Fruit fly (Drosophila melanogaster) whole organism: Measurements from ENCODE around the gene CG45089.

Experiments
- CG8478 ChIP-seq: fragments of >200 bp; optimal IDR thresholded peaks from 2 replicates; lab custom pipeline; 2018; ENCODE audit warnings: inconsistent platforms
- Dll ChIP-seq: fragments of >200 bp; optimal IDR thresholded peaks from 2 replicates; lab custom pipeline; 2017
- EcR ChIP-seq, 2 experiments: fragments of >200 bp; optimal IDR thresholded peaks; 2 replicates each; lab custom pipeline; 2017; ENCODE audit warnings: missing biosample characterization in 2 of 2, missing genetic modification characterization in 2 of 2, missing genetic modification reagents in 2 of 2
- pan ChIP-seq: fragments of >200 bp; optimal IDR thresholded peaks from 2 replicates; lab custom pipeline; 2017
- psq ChIP-seq: fragments of >200 bp; optimal IDR thresholded peaks from 2 replicates; lab custom pipeline; 2017
- usp ChIP-seq: fragments of >200 bp; optimal IDR thresholded peaks from 2 replicates; lab custom pipeline; 2017; ENCODE audit warnings: missing biosample characterization, missing genetic modification characterization, mixed read lengths

The CG45089 gene

DNA sequence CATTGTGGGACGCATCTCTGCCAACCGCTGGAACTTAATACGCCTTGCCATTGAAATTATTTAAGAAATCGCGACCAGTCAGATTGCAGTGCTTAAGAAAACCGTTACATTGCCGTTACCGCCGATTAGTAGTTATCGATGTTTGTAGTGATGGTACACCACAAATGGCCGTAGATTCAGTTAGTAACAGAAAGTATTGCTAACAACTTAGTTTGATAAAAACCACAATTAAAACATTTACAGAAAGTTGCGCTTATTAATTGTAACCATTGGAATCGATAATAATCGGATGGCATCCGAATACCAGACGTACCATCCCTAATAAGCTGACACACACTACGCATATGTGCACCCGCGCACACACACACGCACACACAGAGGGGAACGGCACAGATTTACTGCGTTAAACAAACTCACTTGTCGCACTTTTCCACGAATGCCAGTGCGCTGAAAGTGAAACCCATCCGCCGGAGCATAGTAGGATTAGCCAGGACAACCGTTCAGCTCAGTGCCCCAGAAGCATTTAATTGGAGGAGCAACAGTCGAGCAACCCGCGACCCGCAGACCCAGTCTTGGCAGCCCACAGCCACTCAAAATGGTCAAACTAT, 26.6 kb upstream of the CG45089 start, which contains the start of the genes hdm and Ykt6:
hdm (minus strand) TSS at position 51 of the 608 bp plus-strand sequence.
Ykt6 (plus strand) TSS at position 329 of the 608 bp plus-strand sequence.
- no peak for TF ChIP-seq usp
- TF ChIP-seq CG8478 (lab: Kevin White, UChicago), result no peak
- no peak for TF ChIP-seq EcR (GFP tag; optimal IDR thresholded peaks at IDR 0.05; lab: Kevin White, UChicago)
- TF ChIP-seq pan, result no peak
- TF ChIP-seq psq (lab: Kevin White, UChicago), result no peak
- TF ChIP-seq Dll (lab: Kevin White, UChicago), result no peak

dm6 chrX:7911983-7912630, 18.5 kb upstream of the CG45089 start, which contains the start of gene snz:
snz (plus strand) TSS chrX:7912089.
- TF ChIP-seq Dll (lab: Kevin White, UChicago) (no peak), CG8478 (lab: Kevin White, UChicago) (no peak), usp (no peak), EcR (GFP tag; optimal IDR thresholded peaks at IDR 0.05; lab: Kevin White, UChicago) (no peak), psq (lab: Kevin White, UChicago) (no peak), pan (no peak)

DNA sequence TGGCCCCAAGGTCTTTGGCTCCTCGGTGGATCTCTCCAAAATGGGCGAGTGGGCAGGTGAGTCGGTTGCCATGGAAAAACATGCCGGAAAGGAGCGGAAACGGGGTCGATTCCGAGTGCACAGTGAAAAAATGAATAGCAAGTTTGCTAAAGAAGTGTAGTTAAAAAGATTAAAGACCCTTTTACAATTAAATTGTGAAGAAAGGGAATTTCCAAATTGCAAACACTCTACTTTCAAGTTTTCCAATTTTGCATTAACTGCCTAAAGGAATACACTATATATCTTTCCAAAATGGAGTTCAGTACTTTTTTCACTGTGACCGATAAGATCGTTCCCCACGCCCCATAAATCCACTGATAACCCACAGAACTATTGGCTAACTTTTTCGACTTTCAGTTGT, 15.9 kb upstream of the CG45089 start:
- TF ChIP-seq usp (no peak), pan (no peak), psq (lab: Kevin White, UChicago) (no peak), Dll (lab: Kevin White, UChicago) (no peak), EcR (GFP tag; optimal IDR thresholded peaks at IDR 0.05; lab: Kevin White, UChicago) (no peak)

dm6 chrX:7909069-7909389, 15.4 kb upstream of the CG45089 start:
- TF ChIP-seq CG8478 (lab: Kevin White, UChicago), result no peak
- no peak for TF ChIP-seq pan
- TF ChIP-seq psq (lab: Kevin White, UChicago), result no peak
- no peak for TF ChIP-seq EcR (GFP tag; optimal IDR thresholded peaks at IDR 0.05; lab: Kevin White, UChicago)
- no peak for TF ChIP-seq Dll (lab: Kevin White, UChicago)
- TF ChIP-seq usp, result no peak

dm6 chrX:7908239-7909068, 14.9 kb upstream of the CG45089 start, which contains the start of the genes dpr14 and spidey:
dpr14 (minus strand) TSS chrX:7908286.
spidey (plus strand) TSS chrX:7908931.
- TF ChIP-seq CG8478 (lab: Kevin White, UChicago), result no peak
- no peak for TF ChIP-seq pan
- no peak for TF ChIP-seq psq (lab: Kevin White, UChicago)
- TF ChIP-seq usp, result no peak
- no peak for TF ChIP-seq Dll (lab: Kevin White, UChicago)
- TF ChIP-seq EcR (GFP tag; optimal IDR thresholded peaks at IDR 0.05; lab: Kevin White, UChicago), result no peak

DNA sequence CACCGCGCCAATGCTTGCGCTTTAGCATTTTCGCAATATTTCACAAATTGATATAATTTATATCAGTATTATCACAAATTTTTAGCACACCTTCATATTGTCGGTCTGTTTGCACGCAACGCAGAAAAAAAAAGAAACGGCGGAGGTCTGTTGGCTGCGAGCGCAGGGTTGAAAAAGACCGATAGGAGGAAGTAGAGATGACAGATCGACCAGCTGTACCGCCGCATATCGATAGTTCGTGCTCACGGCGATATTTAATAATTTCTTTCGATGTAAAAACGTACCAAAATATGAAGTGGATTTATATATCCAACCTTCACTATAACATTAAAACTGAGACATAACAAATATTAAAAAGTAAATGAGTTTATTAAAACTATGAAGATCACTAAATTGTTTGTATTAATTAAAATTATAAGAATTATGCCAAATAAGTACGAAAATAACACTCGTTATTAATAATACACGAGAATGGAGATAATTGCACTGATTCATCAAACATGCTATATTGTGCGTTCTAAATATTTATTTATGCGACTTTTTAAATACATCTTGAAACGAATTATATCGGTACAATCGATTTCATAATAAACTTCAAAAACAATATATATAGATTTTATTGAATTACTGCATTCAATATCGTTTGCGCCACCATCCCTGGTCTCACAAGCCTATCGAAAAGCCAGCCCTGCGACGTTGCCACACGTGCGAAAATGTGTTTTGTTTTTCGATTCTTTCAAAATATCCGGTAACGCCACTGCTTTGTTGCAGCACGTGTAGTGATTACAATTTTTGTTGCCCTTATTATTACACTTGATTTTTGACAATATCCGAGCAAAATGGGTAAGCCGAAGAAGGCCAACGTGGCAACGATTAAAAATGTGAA, 7.8 kb upstream of the CG45089 start, which contains the start of the genes RpS6 and bys:
RpS6 (minus strand) TSS at position 179 of the 886 bp plus-strand sequence.
bys (plus strand) TSS at position 728 of the 886 bp plus-strand sequence.
- TF ChIP-seq CG8478 (lab: Kevin White, UChicago) (no peak), psq (lab: Kevin White, UChicago) (no peak), Dll (lab: Kevin White, UChicago) (no peak), EcR (GFP tag; optimal IDR thresholded peaks at IDR 0.05; lab: Kevin White, UChicago) (no peak), pan (no peak), usp (no peak)

dm6 chrX:7900659-7901058, 7.1 kb upstream of the CG45089 start:
- TF ChIP-seq pan, result no peak
- no peak for TF ChIP-seq EcR (GFP tag; optimal IDR thresholded peaks at IDR 0.05; lab: Kevin White, UChicago)
- TF ChIP-seq psq (lab: Kevin White, UChicago), result no peak
- no peak for TF ChIP-seq CG8478 (lab: Kevin White, UChicago)
- no peak for TF ChIP-seq Dll (lab: Kevin White, UChicago)
- no peak for TF ChIP-seq usp

- TF ChIP-seq CG8478 (lab: Kevin White, UChicago), result no peak
- TF ChIP-seq EcR (GFP tag; optimal IDR thresholded peaks at IDR 0.05; lab: Kevin White, UChicago), result no peak
- TF ChIP-seq pan, result no peak
- TF ChIP-seq psq (lab: Kevin White, UChicago), result no peak
- TF ChIP-seq usp, result no peak
- TF ChIP-seq Dll (lab: Kevin White, UChicago), result no peak
Observed at dm6 chrX:7892539-7892899, 1.1 kb downstream of the CG45089 start.

dm6 chrX:7891596-7892538, 1.7 kb downstream of the CG45089 start, which contains the start of gene Nek2:
Nek2 (minus strand) TSS chrX:7891646.
- TF ChIP-seq pan (no peak), usp (no peak), psq (lab: Kevin White, UChicago) (no peak), CG8478 (lab: Kevin White, UChicago) (no peak), EcR (GFP tag; optimal IDR thresholded peaks at IDR 0.05; lab: Kevin White, UChicago) (no peak), Dll (lab: Kevin White, UChicago) (no peak)
